Worm (Caenorhabditis elegans): Measurements from ENCODE around the gene fbxb-10.
"Not testable (repeated sequence)": the region's sequence is repeated elsewhere in the genome, so short reads cannot be mapped to it uniquely, and the experiment has no call there.

- TF ChIP-seq nhr-85 (tag); mep-1 (tag; optimal IDR thresholded peaks at IDR 0.05); nhr-90 (tag; optimal IDR thresholded peaks at IDR 0.05; ENCODE audit: poor library complexity); ztf-4 (tag; optimal IDR thresholded peaks at IDR 0.05); unc-62 (GFP tag; optimal IDR thresholded peaks at IDR 0.05); unc-130 (tag; optimal IDR thresholded peaks at IDR 0.05); ama-1 (optimal IDR thresholded peaks at IDR 0.05); dpl-1 (GFP tag; optimal IDR thresholded peaks at IDR 0.05); ces-1 (GFP tag; optimal IDR thresholded peaks at IDR 0.05); nhr-237 (tag; optimal IDR thresholded peaks at IDR 0.05): not testable (repeated sequence)
These were observed 43.0 kb downstream of the fbxb-10 start, which contains the start of gene F36H5.14 for ce11 chrII:1775234-1775633.

Measured in whole organism, L1 larva.